Worm (Caenorhabditis elegans): Measurements from ENCODE around the gene unc-97.

- TF ChIP-seq nhr-11 (tag; optimal IDR thresholded peaks at IDR 0.05) (no peak), nfya-1 (tag; optimal IDR thresholded peaks at IDR 0.05; ENCODE audit: insufficient read depth) (no peak), pha-4 (tag; optimal IDR thresholded peaks at IDR 0.05) (no peak), elt-3 (tag; optimal IDR thresholded peaks at IDR 0.05) (no peak)
These were observed 6.3 kb downstream of the unc-97 start, which contains the start of gene sulp-2 for ce11 chrX:5599224-5599623.
